Fruit fly (Drosophila melanogaster) Kc167 (cell line): ENCODE measurements around the gene Zw.

Experiments used
- h ChIP-seq: fragments of >200 bp; optimal IDR thresholded peaks from 3 replicates; lab custom pipeline; 2018; ENCODE audit warnings: missing external identifiers
- insv ChIP-seq: fragments of >200 bp; optimal IDR thresholded peaks from 3 replicates; lab custom pipeline; 2018; ENCODE audit warnings: missing external identifiers

- no peak for TF ChIP-seq h (lab: Kevin White, UChicago)
- no peak for TF ChIP-seq insv
Measured at dm6 chrX:19663859-19664728, 3.0 kb upstream of the Zw start, which contains the start of the genes CG14223 and Ssu72.
